Worm (Caenorhabditis elegans) whole organism, L2 larva: ENCODE results near the gene mboa-1.
A peak's percentile ranks its signal among the peaks of the same experiment; 100 is the strongest.
"Not testable (repeated sequence)": the region's sequence is repeated elsewhere in the genome, so short reads cannot be mapped to it uniquely, and the experiment has no call there.

Experiments used
- C34F6.9 ChIP-seq: fragments of 150-350 bp; optimal IDR thresholded peaks from 2 replicates; lab custom pipeline; 2014; ENCODE audit warnings: missing biosample characterization, missing genetic modification characterization
- F13H6.1 ChIP-seq: sonication (generic microtip); optimal IDR thresholded peaks from 2 replicates; lab custom pipeline; 2016; ENCODE audit warnings: missing genetic modification characterization, missing compliant biosample characterization
- R02D3.7 ChIP-seq: fragments of 150-350 bp; optimal IDR thresholded peaks from 2 replicates; lab custom pipeline; 2014; ENCODE audit warnings: missing biosample characterization, missing genetic modification characterization
- Y55F3AM.14 ChIP-seq: fragments of 200-800 bp; sonication (Bioruptor generic); optimal IDR thresholded peaks from 2 replicates; lab custom pipeline; 2018; ENCODE audit warnings: mild to moderate bottlenecking, missing genetic modification characterization, missing compliant biosample characterization
- alr-1 ChIP-seq: fragments of 150-350 bp; optimal IDR thresholded peaks from 2 replicates; lab custom pipeline; 2014; ENCODE audit warnings: missing biosample characterization, missing genetic modification characterization
- aly-2 ChIP-seq: fragments of 150-350 bp; optimal IDR thresholded peaks from 2 replicates; lab custom pipeline; 2014; ENCODE audit warnings: missing biosample characterization, missing genetic modification characterization
- blmp-1 ChIP-seq: sonication (generic microtip); optimal IDR thresholded peaks from 2 replicates; lab custom pipeline; 2017; ENCODE audit warnings: missing genetic modification characterization, mild to moderate bottlenecking, missing compliant biosample characterization, antibody characterized with exemption, moderate library complexity; ENCODE audit not compliant: insufficient read depth
- ceh-16 ChIP-seq: fragments of 150-350 bp; optimal IDR thresholded peaks from 2 replicates; lab custom pipeline; 2014; ENCODE audit warnings: missing biosample characterization, missing genetic modification characterization
- crh-2 ChIP-seq: sonication (generic microtip); optimal IDR thresholded peaks from 2 replicates; lab custom pipeline; 2017; ENCODE audit warnings: missing biosample characterization, missing genetic modification characterization
- egl-27 ChIP-seq: sonication (generic microtip); optimal IDR thresholded peaks from 3 replicates; lab custom pipeline; 2017; ENCODE audit warnings: missing biosample characterization, missing genetic modification reagents, missing genetic modification characterization
- fos-1 ChIP-seq: fragments of 150-350 bp; optimal IDR thresholded peaks from 2 replicates; lab custom pipeline; 2014; ENCODE audit warnings: missing biosample characterization, missing genetic modification characterization
- gmeb-1 ChIP-seq: fragments of 150-350 bp; optimal IDR thresholded peaks from 2 replicates; lab custom pipeline; 2014; ENCODE audit warnings: missing biosample characterization, missing genetic modification characterization
- lin-11 ChIP-seq: fragments of 150-350 bp; sonication (generic microtip); optimal IDR thresholded peaks from 2 replicates; lab custom pipeline; 2014; ENCODE audit warnings: missing biosample characterization, missing genetic modification characterization, inconsistent platforms, mixed read lengths
- lin-13 ChIP-seq: fragments of 150-350 bp; optimal IDR thresholded peaks from 2 replicates; lab custom pipeline; 2014; ENCODE audit warnings: missing biosample characterization, missing genetic modification reagents, missing genetic modification characterization
- lin-39 ChIP-seq: fragments of 150-350 bp; optimal IDR thresholded peaks from 2 replicates; lab custom pipeline; 2014; ENCODE audit warnings: missing biosample characterization, missing genetic modification reagents, missing genetic modification characterization
- mab-5 ChIP-seq: fragments of 150-350 bp; optimal IDR thresholded peaks from 2 replicates; lab custom pipeline; 2014; ENCODE audit warnings: missing biosample characterization, missing genetic modification characterization
- mbf-1 ChIP-seq: sonication (generic microtip); optimal IDR thresholded peaks from 2 replicates; lab custom pipeline; 2017; ENCODE audit warnings: missing biosample characterization, missing genetic modification characterization
- nhr-10 ChIP-seq: sonication (generic microtip); optimal IDR thresholded peaks from 2 replicates; lab custom pipeline; 2017; ENCODE audit warnings: missing biosample characterization, missing genetic modification characterization
- nhr-11 ChIP-seq: fragments of 150-350 bp; optimal IDR thresholded peaks from 2 replicates; lab custom pipeline; 2014; ENCODE audit warnings: missing biosample characterization, missing genetic modification characterization
- nhr-12 ChIP-seq: fragments of 150-350 bp; optimal IDR thresholded peaks from 2 replicates; lab custom pipeline; 2014; ENCODE audit warnings: missing biosample characterization, missing genetic modification characterization
- nhr-21 ChIP-seq: fragments of 150-350 bp; optimal IDR thresholded peaks from 2 replicates; lab custom pipeline; 2014; ENCODE audit warnings: missing biosample characterization, missing genetic modification characterization
- nhr-23 ChIP-seq: fragments of 150-350 bp; optimal IDR thresholded peaks from 2 replicates; lab custom pipeline; 2014; ENCODE audit warnings: missing biosample characterization, missing genetic modification reagents, missing genetic modification characterization
- nhr-237 ChIP-seq: fragments of 150-350 bp; optimal IDR thresholded peaks from 2 replicates; lab custom pipeline; 2014; ENCODE audit warnings: missing biosample characterization, missing genetic modification characterization
- nhr-25 ChIP-seq: fragments of 150-350 bp; sonication (generic microtip); optimal IDR thresholded peaks from 3 replicates; lab custom pipeline; 2014; ENCODE audit warnings: missing biosample characterization, missing genetic modification characterization
- nhr-6 ChIP-seq: fragments of 150-350 bp; optimal IDR thresholded peaks from 2 replicates; lab custom pipeline; 2014; ENCODE audit warnings: missing biosample characterization, missing genetic modification characterization
- nhr-77 ChIP-seq: fragments of 150-350 bp; optimal IDR thresholded peaks from 2 replicates; lab custom pipeline; 2014; ENCODE audit warnings: missing biosample characterization, missing genetic modification characterization
- sem-4 ChIP-seq: fragments of 150-350 bp; optimal IDR thresholded peaks from 2 replicates; lab custom pipeline; 2014; ENCODE audit warnings: missing biosample characterization, missing genetic modification reagents, missing genetic modification characterization
- sma-3 ChIP-seq: sonication (generic microtip); optimal IDR thresholded peaks from 2 replicates; lab custom pipeline; 2016; ENCODE audit warnings: missing genetic modification reagents, missing genetic modification characterization, missing compliant biosample characterization
- sma-9 ChIP-seq, 2 experiments: fragments of 150-350 bp in 1 of 2; sonication (generic microtip) in 1 of 2; optimal IDR thresholded peaks; 2 replicates each; lab custom pipeline; 2014 to 2016; ENCODE audit warnings: missing genetic modification characterization in 2 of 2, mild to moderate bottlenecking in 1 of 2, missing biosample characterization in 1 of 2, missing compliant biosample characterization in 1 of 2, missing genetic modification reagents in 1 of 2, moderate library complexity in 1 of 2
- snpc-4 ChIP-seq: fragments of 150-350 bp; optimal IDR thresholded peaks from 2 replicates; lab custom pipeline; 2014; ENCODE audit warnings: missing biosample characterization, missing genetic modification characterization
- unc-39 ChIP-seq: fragments of 150-350 bp; optimal IDR thresholded peaks from 2 replicates; lab custom pipeline; 2014; ENCODE audit warnings: missing biosample characterization, missing genetic modification characterization
- unc-55 ChIP-seq: fragments of 150-350 bp; sonication (generic microtip); optimal IDR thresholded peaks from 3 replicates; lab custom pipeline; 2014; ENCODE audit warnings: missing biosample characterization, missing genetic modification reagents, missing genetic modification characterization
- unc-62 ChIP-seq: fragments of 150-350 bp; optimal IDR thresholded peaks from 2 replicates; lab custom pipeline; 2014; ENCODE audit warnings: missing biosample characterization, missing genetic modification reagents, missing genetic modification characterization
- zag-1 ChIP-seq: fragments of 150-350 bp; optimal IDR thresholded peaks from 2 replicates; lab custom pipeline; 2014; ENCODE audit warnings: missing biosample characterization, missing genetic modification characterization
- ztf-1 ChIP-seq: fragments of 200-800 bp; sonication (Bioruptor generic); conservative IDR thresholded peaks from 2 replicates; pipeline ENCODE4 v1.3.6; 2022; ENCODE audit warnings: missing genetic modification characterization, missing compliant biosample characterization
- ztf-11 ChIP-seq: sonication (generic microtip); optimal IDR thresholded peaks from 2 replicates; lab custom pipeline; 2017; ENCODE audit warnings: missing biosample characterization, missing genetic modification characterization
- ztf-4 ChIP-seq: fragments of 150-350 bp; optimal IDR thresholded peaks from 2 replicates; lab custom pipeline; 2014; ENCODE audit warnings: missing biosample characterization, missing genetic modification characterization

Gene mboa-1

ce11 chrX:16056404-16056803, 25.8 kb downstream of the mboa-1 start (continued):
- TF ChIP-seq crh-2 (tag; lab: Kevin White, UChicago) (peak; percentile 99), nhr-77 (peak; percentile 94), nhr-237 (tag; lab: Kevin White, UChicago) (peak; percentile 98), ceh-16 (peak; percentile 81), egl-27 (peak; percentile 98), sem-4 (tag; lab: Kevin White, UChicago) (peak; percentile 97), nhr-6 (tag; lab: Kevin White, UChicago) (peak; percentile 96), gmeb-1 (peak; percentile 93), ztf-11 (tag; lab: Kevin White, UChicago) (peak; percentile 66), sma-3 (GFP tag; lab: Kevin White, UChicago) (peak; percentile 96), unc-62 (GFP tag; lab: Kevin White, UChicago) (peak; percentile 75), fos-1 (peak; percentile 97), R02D3.7 (peak; percentile 82), snpc-4 (tag; lab: Kevin White, UChicago) (peak; percentile 93), unc-55 (peak; percentile 98), F13H6.1 (peak; percentile 98), aly-2 (tag; lab: Kevin White, UChicago) (peak; percentile 56), nhr-10 (tag; lab: Kevin White, UChicago) (peak; percentile 98), unc-39 (tag; lab: Kevin White, UChicago) (peak; percentile 73), lin-11 (tag; lab: Kevin White, UChicago) (peak; percentile 97), nhr-12 (peak; percentile 78)

- TF ChIP-seq lin-11 (tag; lab: Kevin White, UChicago) (no peak), R02D3.7 (no peak), alr-1 (tag; lab: Kevin White, UChicago) (no peak), lin-13 (no peak), nhr-23 (tag; lab: Kevin White, UChicago) (no peak), sma-9 (GFP tag; optimal IDR thresholded peaks at IDR 0.05; lab: Kevin White, UChicago) (no peak), sma-9 (tag; optimal IDR thresholded peaks at IDR 0.05; lab: Kevin White, UChicago) (no peak), nhr-12 (no peak), snpc-4 (tag; lab: Kevin White, UChicago) (no peak)
These were observed 28.2 kb downstream of the mboa-1 start, which contains the start of gene T27A8.2 for ce11 chrX:16058845-16059244. TSS of gene T27A8.2 (minus strand) at chrX:16058945.

ce11 chrX:16062385-16062784, 31.8 kb downstream of the mboa-1 start, which contains the start of gene T27A8.3:
TSS of gene T27A8.3 (plus strand) at chrX:16062685.
- not testable (repeated sequence) for TF ChIP-seq nhr-237 (tag; lab: Kevin White, UChicago); blmp-1; C34F6.9 (tag; lab: Kevin White, UChicago)

- TF ChIP-seq zag-1 (tag; lab: Kevin White, UChicago) (no peak), sma-9 (GFP tag; optimal IDR thresholded peaks at IDR 0.05; lab: Kevin White, UChicago) (no peak), sma-9 (tag; optimal IDR thresholded peaks at IDR 0.05; lab: Kevin White, UChicago) (no peak), nhr-23 (tag; lab: Kevin White, UChicago) (no peak), blmp-1 (no peak), nhr-237 (tag; lab: Kevin White, UChicago) (no peak)
These were observed 37.4 kb downstream of the mboa-1 start for ce11 chrX:16067984-16068383.

- TF ChIP-seq ztf-1 (GFP tag; lab: Robert Waterston, UW), result no peak
- TF ChIP-seq nhr-23 (tag; lab: Kevin White, UChicago), result no peak
- no peak for TF ChIP-seq unc-55
- no peak for TF ChIP-seq nhr-77
- no peak for TF ChIP-seq nhr-6 (tag; lab: Kevin White, UChicago)
- TF ChIP-seq nhr-237 (tag; lab: Kevin White, UChicago), result no peak
- TF ChIP-seq snpc-4 (tag; lab: Kevin White, UChicago), result no peak
- no peak for TF ChIP-seq unc-62 (GFP tag; lab: Kevin White, UChicago)
These were observed 42.0 kb downstream of the mboa-1 start, which contains the start of gene col-187 for ce11 chrX:16072595-16072994. TSS of gene col-187 (plus strand) at chrX:16072895.

ce11 chrX:16076470-16076869, 45.9 kb downstream of the mboa-1 start, which contains the start of gene C30F2.4:
TSS of gene C30F2.4 (minus strand) at chrX:16076570.
- no peak for TF ChIP-seq nhr-11 (tag; lab: Kevin White, UChicago)
- no peak for TF ChIP-seq C34F6.9 (tag; lab: Kevin White, UChicago)
- no peak for TF ChIP-seq mab-5 (tag; lab: Kevin White, UChicago)
- no peak for TF ChIP-seq ztf-4
- no peak for TF ChIP-seq lin-39 (tag; lab: Kevin White, UChicago)
- no peak for TF ChIP-seq crh-2 (tag; lab: Kevin White, UChicago)
- TF ChIP-seq nhr-12, result no peak
- TF ChIP-seq nhr-21 (tag; lab: Kevin White, UChicago), result no peak
- no peak for TF ChIP-seq F13H6.1
- TF ChIP-seq ztf-1 (GFP tag; lab: Robert Waterston, UW), result no peak
- no peak for TF ChIP-seq ztf-11 (tag; lab: Kevin White, UChicago)
- no peak for TF ChIP-seq nhr-25 (tag; lab: Kevin White, UChicago)
- TF ChIP-seq Y55F3AM.14, result no peak
- no peak for TF ChIP-seq mbf-1 (tag; lab: Kevin White, UChicago)
- no peak for TF ChIP-seq nhr-23 (tag; lab: Kevin White, UChicago)
